Worm (Caenorhabditis elegans) whole organism, L3 larva: ENCODE measurements around the gene F49E10.2.

Experiments
- R02D3.7 ChIP-seq: fragments of 150-350 bp; optimal IDR thresholded peaks from 2 replicates; lab custom pipeline; 2014; ENCODE audit warnings: missing biosample characterization, missing genetic modification characterization
- ZK546.5 ChIP-seq: sonication (generic microtip); optimal IDR thresholded peaks from 2 replicates; lab custom pipeline; 2017; ENCODE audit warnings: missing biosample characterization, missing genetic modification characterization
- aly-2 ChIP-seq: fragments of 150-350 bp; optimal IDR thresholded peaks from 2 replicates; lab custom pipeline; 2014; ENCODE audit warnings: missing biosample characterization, missing genetic modification characterization
- ama-1 ChIP-seq: fragments of 150-350 bp; optimal IDR thresholded peaks from 2 replicates; lab custom pipeline; 2018
- ceh-28 ChIP-seq: fragments of 150-350 bp; optimal IDR thresholded peaks from 2 replicates; lab custom pipeline; 2014; ENCODE audit warnings: missing biosample characterization, missing genetic modification reagents, missing genetic modification characterization
- daf-12 ChIP-seq: fragments of 150-350 bp; optimal IDR thresholded peaks from 2 replicates; lab custom pipeline; 2014; ENCODE audit warnings: missing biosample characterization, missing genetic modification reagents, missing genetic modification characterization
- egl-5 ChIP-seq: fragments of 150-350 bp; optimal IDR thresholded peaks from 2 replicates; lab custom pipeline; 2017; ENCODE audit warnings: missing biosample characterization, missing genetic modification reagents, missing genetic modification characterization, inconsistent platforms
- elt-1 ChIP-seq: fragments of 150-350 bp; optimal IDR thresholded peaks from 2 replicates; lab custom pipeline; 2014; ENCODE audit warnings: missing biosample characterization, missing genetic modification characterization
- elt-2 ChIP-seq: sonication (generic microtip); optimal IDR thresholded peaks from 2 replicates; lab custom pipeline; 2016; ENCODE audit warnings: missing genetic modification reagents, mild to moderate bottlenecking, missing genetic modification characterization, missing compliant biosample characterization
- fkh-10 ChIP-seq: sonication (generic microtip); optimal IDR thresholded peaks from 2 replicates; lab custom pipeline; 2017; ENCODE audit warnings: missing biosample characterization, missing genetic modification reagents, missing genetic modification characterization
- fkh-2 ChIP-seq: fragments of 150-350 bp; optimal IDR thresholded peaks from 2 replicates; lab custom pipeline; 2014; ENCODE audit warnings: missing biosample characterization, missing genetic modification reagents, missing genetic modification characterization
- hmg-11 ChIP-seq: sonication (generic microtip); optimal IDR thresholded peaks from 2 replicates; lab custom pipeline; 2016; ENCODE audit warnings: missing genetic modification characterization, missing compliant biosample characterization
- lin-15B ChIP-seq: fragments of 150-350 bp; optimal IDR thresholded peaks from 2 replicates; lab custom pipeline; 2014; ENCODE audit warnings: missing biosample characterization, missing genetic modification characterization
- lin-39 ChIP-seq: fragments of 150-350 bp; optimal IDR thresholded peaks from 2 replicates; lab custom pipeline; 2018; ENCODE audit warnings: missing biosample characterization, missing genetic modification reagents, missing genetic modification characterization
- lsy-12 ChIP-seq: sonication (generic microtip); optimal IDR thresholded peaks from 2 replicates; lab custom pipeline; 2016; ENCODE audit warnings: mild to moderate bottlenecking, missing genetic modification characterization, missing compliant biosample characterization
- mdl-1 ChIP-seq: fragments of 150-350 bp; optimal IDR thresholded peaks from 2 replicates; lab custom pipeline; 2014; ENCODE audit warnings: missing biosample characterization, missing genetic modification characterization
- nfya-1 ChIP-seq: sonication (generic microtip); optimal IDR thresholded peaks from 2 replicates; lab custom pipeline; 2017; ENCODE audit warnings: missing genetic modification characterization, mild to moderate bottlenecking, missing compliant biosample characterization, antibody characterized with exemption, moderate library complexity; ENCODE audit not compliant: insufficient read depth
- nhr-11 ChIP-seq: fragments of 150-350 bp; optimal IDR thresholded peaks from 2 replicates; lab custom pipeline; 2014; ENCODE audit warnings: missing biosample characterization, missing genetic modification characterization
- nhr-12 ChIP-seq: fragments of 150-350 bp; optimal IDR thresholded peaks from 2 replicates; lab custom pipeline; 2014; ENCODE audit warnings: missing biosample characterization, missing genetic modification characterization
- nhr-23 ChIP-seq: fragments of 150-350 bp; optimal IDR thresholded peaks from 2 replicates; lab custom pipeline; 2014; ENCODE audit warnings: missing biosample characterization, missing genetic modification reagents, missing genetic modification characterization
- nhr-25 ChIP-seq: sonication (generic microtip); optimal IDR thresholded peaks from 2 replicates; lab custom pipeline; 2017; ENCODE audit warnings: missing biosample characterization, missing genetic modification characterization
- nhr-28 ChIP-seq: fragments of 150-350 bp; optimal IDR thresholded peaks from 2 replicates; lab custom pipeline; 2014; ENCODE audit warnings: missing biosample characterization, missing genetic modification characterization
- nhr-43 ChIP-seq: sonication (generic microtip); optimal IDR thresholded peaks from 2 replicates; lab custom pipeline; 2016; ENCODE audit warnings: mild to moderate bottlenecking, missing genetic modification characterization, missing compliant biosample characterization; ENCODE audit not compliant: poor library complexity, severe bottlenecking
- nhr-67 ChIP-seq: fragments of 150-350 bp; optimal IDR thresholded peaks from 2 replicates; lab custom pipeline; 2014; ENCODE audit warnings: missing biosample characterization, missing genetic modification characterization
- nhr-77 ChIP-seq: fragments of 150-350 bp; optimal IDR thresholded peaks from 2 replicates; lab custom pipeline; 2014; ENCODE audit warnings: missing biosample characterization, missing genetic modification characterization
- pha-4 ChIP-seq: fragments of 150-350 bp; optimal IDR thresholded peaks from 2 replicates; lab custom pipeline; 2014; ENCODE audit warnings: missing biosample characterization, missing genetic modification reagents, missing genetic modification characterization
- sea-2 ChIP-seq: fragments of 150-350 bp; sonication (generic microtip); optimal IDR thresholded peaks from 4 replicates; lab custom pipeline; 2014; ENCODE audit warnings: missing biosample characterization, missing genetic modification reagents, missing genetic modification characterization
- skn-1 ChIP-seq: fragments of 150-350 bp; optimal IDR thresholded peaks from 2 replicates; lab custom pipeline; 2014; ENCODE audit warnings: missing biosample characterization, missing genetic modification characterization
- unc-39 ChIP-seq: sonication (generic microtip); optimal IDR thresholded peaks from 4 replicates; lab custom pipeline; 2017; ENCODE audit warnings: missing biosample characterization, missing genetic modification characterization
- unc-62 ChIP-seq: fragments of 150-350 bp; sonication (generic microtip); optimal IDR thresholded peaks from 4 replicates; lab custom pipeline; 2014; ENCODE audit warnings: missing biosample characterization, missing genetic modification reagents, missing genetic modification characterization
- zag-1 ChIP-seq: fragments of 150-350 bp; optimal IDR thresholded peaks from 2 replicates; lab custom pipeline; 2014; ENCODE audit warnings: missing biosample characterization, missing genetic modification characterization

F49E10.2 gene

ce11 chrX:5854452-5855234 lies 35.5 kb upstream of the F49E10.2 start:
- TF ChIP-seq lin-15B (no peak), aly-2 (tag; lab: Kevin White, UChicago) (no peak), nhr-23 (tag; lab: Kevin White, UChicago) (no peak), nhr-43 (tag; lab: Kevin White, UChicago) (no peak), R02D3.7 (tag; lab: Kevin White, UChicago) (no peak)
- TF ChIP-seq, all 47 proteins: peak for 0

ce11 chrX:5859161-5859560 lies 31.0 kb upstream of the F49E10.2 start:
- TF ChIP-seq fkh-10 (GFP tag; lab: Kevin White, UChicago), result peak; percentile 32
- TF ChIP-seq pha-4 (tag; lab: Kevin White, UChicago), result no peak

ce11 chrX:5862408-5862807 lies 27.8 kb upstream of the F49E10.2 start, which contains the start of gene ctbp-1:
Gene ctbp-1 (plus strand): TSS chrX:5862708.
- no peak for TF ChIP-seq elt-1

- TF ChIP-seq ZK546.5 (no peak), lin-39 (tag; lab: Kevin White, UChicago) (peak; percentile 26), nfya-1 (peak; percentile 40), fkh-10 (GFP tag; lab: Kevin White, UChicago) (no peak), nhr-28 (no peak), hmg-11 (tag; lab: Kevin White, UChicago) (peak; percentile 11)
Observed at ce11 chrX:5868030-5868429, 22.1 kb upstream of the F49E10.2 start.

ce11 chrX:5869603-5870002 lies 20.6 kb upstream of the F49E10.2 start:
- TF ChIP-seq nhr-28, result no peak
- no peak for TF ChIP-seq lsy-12 (tag; lab: Kevin White, UChicago)
- TF ChIP-seq unc-62, result no peak

ce11 chrX:5872153-5872552 lies 18.0 kb upstream of the F49E10.2 start:
- no peak for TF ChIP-seq skn-1 (tag; lab: Kevin White, UChicago)
- no peak for TF ChIP-seq nhr-77 (tag; lab: Kevin White, UChicago)
- TF ChIP-seq R02D3.7 (tag; lab: Kevin White, UChicago), result no peak
- no peak for TF ChIP-seq egl-5 (tag; lab: Kevin White, UChicago)
- no peak for TF ChIP-seq elt-2
- TF ChIP-seq mdl-1 (tag; lab: Kevin White, UChicago), result no peak
- no peak for TF ChIP-seq nhr-43 (tag; lab: Kevin White, UChicago)
- TF ChIP-seq zag-1 (tag; lab: Kevin White, UChicago), result no peak
- no peak for TF ChIP-seq unc-39 (tag; lab: Kevin White, UChicago)
- no peak for TF ChIP-seq fkh-2 (tag; lab: Kevin White, UChicago)
- TF ChIP-seq ama-1, result no peak
- no peak for TF ChIP-seq ZK546.5
- TF ChIP-seq nhr-67 (tag; lab: Kevin White, UChicago), result no peak
- no peak for TF ChIP-seq nhr-25 (tag; lab: Kevin White, UChicago)
- no peak for TF ChIP-seq aly-2 (tag; lab: Kevin White, UChicago)
- no peak for TF ChIP-seq sea-2 (GFP tag; lab: Kevin White, UChicago)
- no peak for TF ChIP-seq daf-12 (tag; lab: Kevin White, UChicago)
- TF ChIP-seq nfya-1, result no peak
- no peak for TF ChIP-seq elt-1

- TF ChIP-seq ZK546.5, result no peak
- no peak for TF ChIP-seq nhr-12 (tag; lab: Kevin White, UChicago)
- TF ChIP-seq ceh-28, result no peak
- TF ChIP-seq nhr-77 (tag; lab: Kevin White, UChicago), result no peak
- no peak for TF ChIP-seq nhr-23 (tag; lab: Kevin White, UChicago)
- no peak for TF ChIP-seq daf-12 (tag; lab: Kevin White, UChicago)
- TF ChIP-seq pha-4 (tag; lab: Kevin White, UChicago), result no peak
- TF ChIP-seq nhr-11 (tag; lab: Kevin White, UChicago), result no peak
- TF ChIP-seq unc-62, result no peak
- no peak for TF ChIP-seq fkh-10 (GFP tag; lab: Kevin White, UChicago)
Observed at ce11 chrX:5875567-5875966, 14.6 kb upstream of the F49E10.2 start, which contains the start of gene F49E10.4. Gene F49E10.4 (plus strand): TSS chrX:5875867.
